Fruit fly (Drosophila melanogaster): Measurements from ENCODE around the gene Taf13.

Taf13 gene

dm6 chr2L:20061018-20061657 lies 32.5 kb downstream of the Taf13 start, which contains the start of the genes barr and lok (continued):
- no peak for TF ChIP-seq nerfin-2 (GFP tag; IDR thresholded peaks at IDR 0.05; ENCODE audit: partially characterized antibody)
- TF ChIP-seq zfh1 (GFP tag; IDR thresholded peaks at IDR 0.05): peak; percentile 28; the same call in 1 of the 3 replicates
- no peak for TF ChIP-seq CG2129 (GFP tag; IDR thresholded peaks at IDR 0.05; ENCODE audit: partially characterized antibody)
- TF ChIP-seq nom (GFP tag; optimal IDR thresholded peaks at IDR 0.05): no peak
- TF ChIP-seq CG31388 (GFP tag; optimal IDR thresholded peaks at IDR 0.05): peak; percentile 12
- peak; percentile 47 for TF ChIP-seq CG1647 (GFP tag; optimal IDR thresholded peaks at IDR 0.05)
- no peak for TF ChIP-seq MTF-1 (GFP tag; optimal IDR thresholded peaks at IDR 0.05; ENCODE audit: borderline replicate concordance)
- TF ChIP-seq ase (GFP tag; IDR thresholded peaks at IDR 0.05): no peak
- no peak for TF ChIP-seq schlank (tag; optimal IDR thresholded peaks at IDR 0.05)
- TF ChIP-seq jigr1 (GFP tag; IDR thresholded peaks at IDR 0.05): no peak
- no peak for TF ChIP-seq CG2199 (GFP tag; IDR thresholded peaks at IDR 0.05)
- TF ChIP-seq CG9817 (tag; optimal IDR thresholded peaks at IDR 0.05): peak; percentile 65
- peak; percentile 66 for TF ChIP-seq Hr3 (GFP tag; optimal IDR thresholded peaks at IDR 0.05)
- no peak for TF ChIP-seq stc (GFP tag; IDR thresholded peaks at IDR 0.05)
- TF ChIP-seq crp (GFP tag; optimal IDR thresholded peaks at IDR 0.05): peak in 1 of 2 experiments; percentile 9
- TF ChIP-seq hbn (GFP tag; IDR thresholded peaks at IDR 0.05; ENCODE audit: partially characterized antibody): no peak
- TF ChIP-seq YL-1 (GFP tag; optimal IDR thresholded peaks at IDR 0.05): peak; percentile 49
- no peak for TF ChIP-seq p53 (GFP tag; optimal IDR thresholded peaks at IDR 0.05)
- peak; percentile 27 for TF ChIP-seq CG10654 (GFP tag; optimal IDR thresholded peaks at IDR 0.05)
- TF ChIP-seq Myb (GFP tag; optimal IDR thresholded peaks at IDR 0.05): peak; percentile 94
- no peak for TF ChIP-seq disco-r (GFP tag; optimal IDR thresholded peaks at IDR 0.05)
- TF ChIP-seq CG14860 (GFP tag; IDR thresholded peaks at IDR 0.05; ENCODE audit: partially characterized antibody): no peak
- no peak for TF ChIP-seq so (GFP tag; IDR thresholded peaks at IDR 0.05)
- no peak for TF ChIP-seq CG6254 (GFP tag; optimal IDR thresholded peaks at IDR 0.05)
- TF ChIP-seq CG11247 (GFP tag; IDR thresholded peaks at IDR 0.05): no peak
- TF ChIP-seq cas (GFP tag; IDR thresholded peaks at IDR 0.05): no peak
- TF ChIP-seq CG17912 (GFP tag; optimal IDR thresholded peaks at IDR 0.05): no peak
- peak; percentile 14 for TF ChIP-seq slp2 (GFP tag; optimal IDR thresholded peaks at IDR 0.05)
- TF ChIP-seq CG10366 (GFP tag; IDR thresholded peaks at IDR 0.05): no peak
- no peak for TF ChIP-seq H2.0 (GFP tag; IDR thresholded peaks at IDR 0.05)
- no peak for TF ChIP-seq ham (GFP tag; IDR thresholded peaks at IDR 0.05)
- no peak for TF ChIP-seq CG17612 (GFP tag; IDR thresholded peaks at IDR 0.05)
- TF ChIP-seq CG3838 (GFP tag; optimal IDR thresholded peaks at IDR 0.05): peak; percentile 44
- TF ChIP-seq CG11723 (GFP tag; optimal IDR thresholded peaks at IDR 0.05): peak; percentile 23
- no peak for TF ChIP-seq CG8359 (GFP tag; optimal IDR thresholded peaks at IDR 0.05; ENCODE audit: borderline replicate concordance)
- peak; percentile 83 for TF ChIP-seq row (GFP tag; IDR thresholded peaks at IDR 0.05)
- TF ChIP-seq Fer3 (tag; optimal IDR thresholded peaks at IDR 0.05): peak; percentile 22
- no peak for TF ChIP-seq Lpt (GFP tag; optimal IDR thresholded peaks at IDR 0.05)
- peak; percentile 44 for TF ChIP-seq psq (GFP tag; optimal IDR thresholded peaks at IDR 0.05)
- TF ChIP-seq CG12155 (GFP tag; optimal IDR thresholded peaks at IDR 0.05): peak; percentile 47
- TF ChIP-seq CG4360 (GFP tag; IDR thresholded peaks at IDR 0.05): no peak
- TF ChIP-seq bowl (GFP tag; IDR thresholded peaks at IDR 0.05): no peak
- TF ChIP-seq CG12299 (tag; optimal IDR thresholded peaks at IDR 0.05): no peak
- peak; percentile 6 for TF ChIP-seq CG5245 (GFP tag; optimal IDR thresholded peaks at IDR 0.05)
- no peak for TF ChIP-seq CG34224 (GFP tag; IDR thresholded peaks at IDR 0.05; ENCODE audit: partially characterized antibody)
- peak; percentile 44 for TF ChIP-seq nerfin-1 (tag; optimal IDR thresholded peaks at IDR 0.05)
- no peak for TF ChIP-seq tna (GFP tag; IDR thresholded peaks at IDR 0.05; ENCODE audit: partially characterized antibody)
- TF ChIP-seq scrt (GFP tag; optimal IDR thresholded peaks at IDR 0.05): no peak
- TF ChIP-seq chif (GFP tag; optimal IDR thresholded peaks at IDR 0.05): peak; percentile 10 to 65
- peak in 1 of 2 experiments; percentile 86 for TF ChIP-seq tll (GFP tag; optimal IDR thresholded peaks at IDR 0.05)
